Fruit fly (Drosophila melanogaster): ENCODE measurements around the gene stx.

dm6 chrX:10728541-10728968 lies 16.2 kb downstream of the stx start:
- TF ChIP-seq CG8301 (tag; optimal IDR thresholded peaks at IDR 0.05) (no peak), Pif1A (GFP tag; optimal IDR thresholded peaks at IDR 0.05) (no peak), CG17806 (tag; optimal IDR thresholded peaks at IDR 0.05) (no peak), Ets98B (GFP tag; IDR thresholded peaks at IDR 0.05) (no peak), rn (GFP tag; IDR thresholded peaks at IDR 0.05) (no peak), fd96Ca (GFP tag; IDR thresholded peaks at IDR 0.05) (no peak), D1 (tag; optimal IDR thresholded peaks at IDR 0.05) (no peak), CG32121 (GFP tag; IDR thresholded peaks at IDR 0.05) (no peak), EcR (GFP tag; optimal IDR thresholded peaks at IDR 0.05) (no peak), CG12605 (GFP tag; IDR thresholded peaks at IDR 0.05) (no peak), CG34367 (tag; optimal IDR thresholded peaks at IDR 0.05) (no peak), CG9948 (tag; optimal IDR thresholded peaks at IDR 0.05) (no peak), CG10348 (GFP tag; IDR thresholded peaks at IDR 0.05) (no peak)

All from whole organism, pupa.